Worm (Caenorhabditis elegans) whole organism, L1 larva: ENCODE measurements around the gene ZK1128.7.

Experiments
- F16B12.6 ChIP-seq: fragments of 150-350 bp; optimal IDR thresholded peaks from 2 replicates; lab custom pipeline; 2014; ENCODE audit warnings: missing biosample characterization, missing genetic modification characterization
- Y116A8C.19 ChIP-seq: sonication (generic microtip); optimal IDR thresholded peaks from 2 replicates; lab custom pipeline; 2016; ENCODE audit warnings: missing compliant biosample characterization, missing genetic modification characterization, borderline replicate concordance
- blmp-1 ChIP-seq: fragments of 150-350 bp; optimal IDR thresholded peaks from 2 replicates; lab custom pipeline; 2014; ENCODE audit warnings: missing biosample characterization, missing genetic modification characterization
- ceh-90 ChIP-seq: sonication (generic microtip); optimal IDR thresholded peaks from 2 replicates; lab custom pipeline; 2016; ENCODE audit warnings: missing genetic modification characterization, missing compliant biosample characterization
- ces-1 ChIP-seq: fragments of 150-350 bp; optimal IDR thresholded peaks from 2 replicates; lab custom pipeline; 2014; ENCODE audit warnings: missing biosample characterization, missing genetic modification reagents, missing genetic modification characterization
- dpl-1 ChIP-seq, 3 experiments: fragments of 150-350 bp in 2 of 3; sonication (generic microtip) in 1 of 3; optimal IDR thresholded peaks; 2 replicates each; lab custom pipeline; 2014 to 2017; ENCODE audit warnings: missing biosample characterization in 3 of 3, missing genetic modification characterization in 3 of 3, missing genetic modification reagents in 3 of 3
- dsc-1 ChIP-seq: sonication (generic microtip); optimal IDR thresholded peaks from 2 replicates; lab custom pipeline; 2016; ENCODE audit warnings: mild to moderate bottlenecking, missing genetic modification characterization, missing compliant biosample characterization
- efl-1 ChIP-seq, 4 experiments: fragments of 150-350 bp; optimal IDR thresholded peaks in 3 of 4; peaks in 1 of 4; 1 replicate in 1 of 4; 2 replicates in 3 of 4; lab custom pipeline; 2014; ENCODE audit warnings: missing biosample characterization in 2 of 4, missing genetic modification characterization in 2 of 4, missing genetic modification reagents in 2 of 4
- ets-5 ChIP-seq: fragments of 200-800 bp; sonication (Bioruptor generic); IDR thresholded peaks from 2 replicates; pipeline ENCODE4 v1.3.6; 2022; ENCODE audit warnings: missing genetic modification characterization, missing compliant biosample characterization
- fkh-4 ChIP-seq: sonication (generic microtip); optimal IDR thresholded peaks from 2 replicates; lab custom pipeline; 2016; ENCODE audit warnings: missing compliant biosample characterization, missing genetic modification characterization, borderline replicate concordance
- fkh-8 ChIP-seq: sonication (generic microtip); optimal IDR thresholded peaks from 2 replicates; lab custom pipeline; 2016; ENCODE audit warnings: mild to moderate bottlenecking, missing genetic modification characterization, missing compliant biosample characterization
- irx-1 ChIP-seq: sonication (generic microtip); optimal IDR thresholded peaks from 2 replicates; lab custom pipeline; 2016; ENCODE audit warnings: missing genetic modification characterization, missing compliant biosample characterization
- jun-1 ChIP-seq: fragments of 150-350 bp; optimal IDR thresholded peaks from 2 replicates; lab custom pipeline; 2014; ENCODE audit warnings: missing biosample characterization, missing genetic modification reagents, missing genetic modification characterization
- lin-14 ChIP-seq: fragments of 200-800 bp; sonication (Bioruptor generic); optimal IDR thresholded peaks from 2 replicates; lab custom pipeline; 2018; ENCODE audit warnings: mild to moderate bottlenecking, missing genetic modification characterization, moderate library complexity, missing compliant biosample characterization
- lin-15B ChIP-seq: fragments of 150-350 bp; sonication (generic microtip); optimal IDR thresholded peaks from 3 replicates; lab custom pipeline; 2014; ENCODE audit warnings: missing biosample characterization, missing genetic modification characterization
- lin-35 ChIP-seq, 2 experiments: fragments of 150-350 bp; optimal IDR thresholded peaks; 2 replicates each; lab custom pipeline; 2014; ENCODE audit warnings: missing biosample characterization in 2 of 2, missing genetic modification characterization in 2 of 2, missing genetic modification reagents in 2 of 2
- lsy-2 ChIP-seq, 2 experiments: fragments of 150-350 bp; optimal IDR thresholded peaks; 2 replicates each; lab custom pipeline; 2014; ENCODE audit warnings: missing biosample characterization in 2 of 2, missing genetic modification characterization in 2 of 2
- mdl-1 ChIP-seq, 2 experiments: fragments of 150-350 bp; optimal IDR thresholded peaks; 2 replicates each; lab custom pipeline; 2014 to 2017; ENCODE audit warnings: missing biosample characterization in 2 of 2, missing genetic modification characterization in 2 of 2, inconsistent platforms in 1 of 2
- nhr-19 ChIP-seq: fragments of 200-800 bp; sonication (Bioruptor generic); conservative IDR thresholded peaks from 2 replicates; pipeline ENCODE4 v1.3.6; 2022; ENCODE audit warnings: missing genetic modification characterization, missing compliant biosample characterization
- nhr-20 ChIP-seq: sonication (generic microtip); optimal IDR thresholded peaks from 2 replicates; lab custom pipeline; 2016; ENCODE audit warnings: mild to moderate bottlenecking, missing genetic modification characterization, missing compliant biosample characterization
- nhr-47 ChIP-seq: sonication (generic microtip); optimal IDR thresholded peaks from 2 replicates; lab custom pipeline; 2016; ENCODE audit warnings: mild to moderate bottlenecking, missing genetic modification characterization, moderate library complexity, missing compliant biosample characterization
- nhr-71 ChIP-seq: sonication (generic microtip); optimal IDR thresholded peaks from 2 replicates; lab custom pipeline; 2016; ENCODE audit warnings: mild to moderate bottlenecking, missing genetic modification characterization, moderate library complexity, missing compliant biosample characterization
- nhr-85 ChIP-seq: sonication (generic microtip); peaks from one replicate; lab custom pipeline; 2016; ENCODE audit warnings: missing genetic modification characterization, inconsistent platforms, missing compliant biosample characterization
- nhr-90 ChIP-seq: sonication (generic microtip); optimal IDR thresholded peaks from 2 replicates; lab custom pipeline; 2016; ENCODE audit warnings: mild to moderate bottlenecking, missing genetic modification characterization, missing compliant biosample characterization; ENCODE audit not compliant: poor library complexity
- pag-3 ChIP-seq: sonication (generic microtip); optimal IDR thresholded peaks from 2 replicates; lab custom pipeline; 2017; ENCODE audit warnings: missing genetic modification characterization, mild to moderate bottlenecking, missing compliant biosample characterization, antibody characterized with exemption, borderline replicate concordance; ENCODE audit not compliant: insufficient read depth
- pax-3 ChIP-seq: fragments of 200-800 bp; sonication (Bioruptor generic); optimal IDR thresholded peaks from 2 replicates; lab custom pipeline; 2018; ENCODE audit warnings: mild to moderate bottlenecking, missing genetic modification characterization, moderate library complexity, missing compliant biosample characterization
- pqm-1 ChIP-seq: sonication (generic microtip); optimal IDR thresholded peaks from 3 replicates; lab custom pipeline; 2017; ENCODE audit warnings: missing biosample characterization, missing genetic modification characterization
- rnt-1 ChIP-seq: sonication (generic microtip); optimal IDR thresholded peaks from 2 replicates; lab custom pipeline; 2016; ENCODE audit warnings: mild to moderate bottlenecking, missing genetic modification characterization, moderate library complexity, missing compliant biosample characterization
- snpc-4 ChIP-seq: fragments of 150-350 bp; optimal IDR thresholded peaks from 2 replicates; lab custom pipeline; 2014; ENCODE audit warnings: missing biosample characterization, missing genetic modification characterization
- snu-23 ChIP-seq: sonication (generic microtip); optimal IDR thresholded peaks from 2 replicates; lab custom pipeline; 2016; ENCODE audit warnings: missing genetic modification characterization, missing compliant biosample characterization
- sptf-1 ChIP-seq: fragments of 150-350 bp; optimal IDR thresholded peaks from 2 replicates; lab custom pipeline; 2014; ENCODE audit warnings: missing biosample characterization, missing genetic modification characterization
- tbx-2 ChIP-seq: sonication (generic microtip); optimal IDR thresholded peaks from 2 replicates; lab custom pipeline; 2016; ENCODE audit warnings: missing genetic modification characterization, missing compliant biosample characterization
- unc-130 ChIP-seq: fragments of 150-350 bp; optimal IDR thresholded peaks from 2 replicates; lab custom pipeline; 2017; ENCODE audit warnings: missing biosample characterization, missing genetic modification characterization, inconsistent platforms
- unc-30 ChIP-seq: sonication (generic microtip); optimal IDR thresholded peaks from 2 replicates; lab custom pipeline; 2017; ENCODE audit warnings: missing biosample characterization, missing genetic modification characterization
- vab-15 ChIP-seq: sonication (generic microtip); optimal IDR thresholded peaks from 2 replicates; lab custom pipeline; 2017; ENCODE audit warnings: missing genotype, mild to moderate bottlenecking, missing genetic modification characterization, missing compliant biosample characterization

The ZK1128.7 gene

ce11 chrIII:10136778-10137177 is at the start of gene ZK1128.7:
ZK1128.7 (plus strand) TSS chrIII:10137006.
- TF ChIP-seq fkh-8 (tag; lab: Kevin White, UChicago) (peak; percentile 5), efl-1 (optimal IDR thresholded peaks at IDR 0.05; lab: Kevin White, UChicago) (peak in 1 of 2 experiments; percentile 19), efl-1 (GFP tag; optimal IDR thresholded peaks at IDR 0.05 in 1 of 2; lab: Kevin White, UChicago) (peak in 1 of 2 experiments; percentile 48), lsy-2 (tag; optimal IDR thresholded peaks at IDR 0.05; lab: Kevin White, UChicago) (peak in 1 of 2 experiments; percentile 16), tbx-2 (tag; lab: Kevin White, UChicago) (no peak), irx-1 (tag; lab: Kevin White, UChicago) (peak; percentile 10), snpc-4 (tag; lab: Kevin White, UChicago) (no peak), lin-35 (GFP tag; optimal IDR thresholded peaks at IDR 0.05; lab: Kevin White, UChicago) (peak in 1 of 2 experiments; percentile 7), lin-14 (GFP tag; lab: Kevin White, UChicago) (peak; percentile 32), blmp-1 (tag; lab: Kevin White, UChicago) (peak; percentile 81), unc-130 (tag; lab: Kevin White, UChicago) (no peak), vab-15 (no peak)

ce11 chrIII:10088508-10088981 is 48.3 kb upstream of the ZK1128.7 start, which contains the start of gene hal-2:
hal-2 (minus strand) TSS chrIII:10088931.
- TF ChIP-seq pqm-1 (no peak), pag-3 (tag; lab: Kevin White, UChicago) (no peak), sptf-1 (tag; lab: Kevin White, UChicago) (no peak), mdl-1 (tag; optimal IDR thresholded peaks at IDR 0.05; lab: Kevin White, UChicago) (no peak), lin-35 (GFP tag; optimal IDR thresholded peaks at IDR 0.05; lab: Kevin White, UChicago) (no peak), tbx-2 (tag; lab: Kevin White, UChicago) (no peak), fkh-8 (tag; lab: Kevin White, UChicago) (no peak), nhr-90 (tag; lab: Kevin White, UChicago) (no peak), nhr-19 (GFP tag; lab: Robert Waterston, UW) (no peak), unc-30 (tag; lab: Kevin White, UChicago) (no peak), fkh-4 (no peak), ces-1 (no peak)

- TF ChIP-seq unc-30 (tag; lab: Kevin White, UChicago) (no peak), nhr-85 (tag; lab: Kevin White, UChicago) (peak; percentile 4)
Measured at ce11 chrIII:10090685-10091084, 46.1 kb upstream of the ZK1128.7 start, which contains the start of gene gtf-2H2C. gtf-2H2C (minus strand) TSS chrIII:10090785.

DNA sequence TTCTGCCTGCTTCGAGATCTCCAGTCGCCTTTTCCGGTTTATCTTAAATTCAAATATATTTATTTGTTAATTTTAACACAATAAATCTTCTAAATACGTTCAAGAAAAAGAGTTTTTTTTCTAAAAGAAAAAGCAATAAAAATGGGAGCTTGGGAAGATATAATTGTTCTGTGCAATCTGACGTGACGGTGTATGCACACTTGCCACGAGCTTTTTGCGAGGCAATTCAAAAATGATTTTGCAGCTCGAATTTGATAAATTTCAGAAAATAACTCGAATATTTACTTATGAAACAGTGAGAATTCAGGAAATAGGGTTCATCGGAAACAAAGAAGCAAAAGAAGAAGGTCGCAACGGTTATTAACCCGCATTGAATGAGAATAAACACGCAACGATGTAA is 43.7 kb upstream of the ZK1128.7 start:
- TF ChIP-seq lsy-2 (tag; optimal IDR thresholded peaks at IDR 0.05; lab: Kevin White, UChicago) (peak in 1 of 2 experiments; percentile 55), pax-3 (tag; lab: Kevin White, UChicago) (no peak), blmp-1 (tag; lab: Kevin White, UChicago) (no peak), nhr-20 (tag; lab: Kevin White, UChicago) (no peak), snu-23 (GFP tag; lab: Kevin White, UChicago) (peak; percentile 21), nhr-47 (tag; lab: Kevin White, UChicago) (peak; percentile 13), lin-15B (tag; lab: Kevin White, UChicago) (peak; percentile 0), ets-5 (no peak), dpl-1 (GFP tag; optimal IDR thresholded peaks at IDR 0.05; lab: Kevin White, UChicago) (peak; percentile 84 to 92 (median 88)), mdl-1 (tag; optimal IDR thresholded peaks at IDR 0.05; lab: Kevin White, UChicago) (peak in 1 of 2 experiments; percentile 30), tbx-2 (tag; lab: Kevin White, UChicago) (peak; percentile 1), Y116A8C.19 (tag; lab: Kevin White, UChicago) (no peak), F16B12.6 (tag; lab: Kevin White, UChicago) (peak; percentile 79), dsc-1 (peak; percentile 22), lin-35 (GFP tag; optimal IDR thresholded peaks at IDR 0.05; lab: Kevin White, UChicago) (peak; percentile 88 to 94), rnt-1 (tag; lab: Kevin White, UChicago) (peak; percentile 51), irx-1 (tag; lab: Kevin White, UChicago) (no peak), nhr-71 (tag; lab: Kevin White, UChicago) (peak; percentile 21), ceh-90 (no peak), efl-1 (optimal IDR thresholded peaks at IDR 0.05; lab: Kevin White, UChicago) (peak; percentile 45 to 93), efl-1 (GFP tag; optimal IDR thresholded peaks at IDR 0.05 in 1 of 2; lab: Kevin White, UChicago) (peak; percentile 90 to 99), jun-1 (tag; lab: Kevin White, UChicago) (no peak)
